Fruit fly (Drosophila melanogaster) whole organism, embryonic: ENCODE data around the gene CG9444.

Source experiments
- Atf-2 ChIP-seq: fragments of 200-800 bp; sonication (Bioruptor generic); optimal IDR thresholded peaks from 2 replicates; lab custom pipeline; 2016; ENCODE audit warnings: missing biosample characterization, missing genetic modification characterization
- Bgb ChIP-seq: fragments of 200-800 bp; sonication (Bioruptor generic); IDR thresholded peaks from 2 replicates; pipeline ENCODE4 v1.3.6; 2022; ENCODE audit warnings: missing biosample characterization, missing genetic modification characterization; ENCODE audit not compliant: partially characterized antibody
- CG10366 ChIP-seq: fragments of 200-800 bp; sonication (Bioruptor generic); IDR thresholded peaks from 2 replicates; pipeline ENCODE4 v1.3.6; 2022; ENCODE audit warnings: missing biosample characterization, missing genetic modification characterization
- CG11398 ChIP-seq: fragments of 200-800 bp; sonication (Bioruptor generic); optimal IDR thresholded peaks from 2 replicates; lab custom pipeline; 2016; ENCODE audit warnings: missing biosample characterization, missing genetic modification characterization
- CG11504 ChIP-seq: fragments of 200-800 bp; sonication (Bioruptor generic); optimal IDR thresholded peaks from 3 replicates; lab custom pipeline; 2019; ENCODE audit warnings: missing biosample characterization, mild to moderate bottlenecking, missing genetic modification characterization, moderate library complexity
- CG11695 ChIP-seq: fragments of 200-800 bp; sonication (Bioruptor generic); IDR thresholded peaks from 3 replicates; pipeline ENCODE4 v1.3.6; 2022; ENCODE audit warnings: missing biosample characterization, missing genetic modification characterization
- CG12219 ChIP-seq: fragments of 200-800 bp; sonication (Bioruptor generic); optimal IDR thresholded peaks from 3 replicates; lab custom pipeline; 2018; ENCODE audit warnings: missing biosample characterization, mild to moderate bottlenecking, missing genetic modification characterization
- CG12744 ChIP-seq: fragments of 200-800 bp; sonication (Bioruptor generic); optimal IDR thresholded peaks from 2 replicates; lab custom pipeline; 2016; ENCODE audit warnings: missing biosample characterization, missing genetic modification characterization
- CG13296 ChIP-seq: fragments of 200-800 bp; sonication (Bioruptor generic); optimal IDR thresholded peaks from 3 replicates; lab custom pipeline; 2018; ENCODE audit warnings: missing biosample characterization, mild to moderate bottlenecking, missing genetic modification characterization
- CG14014 ChIP-seq: fragments of 200-800 bp; sonication (Bioruptor generic); IDR thresholded peaks from 2 replicates; pipeline ENCODE4 v1.3.6; 2022; ENCODE audit warnings: missing biosample characterization, missing genetic modification characterization
- CG1603 ChIP-seq: fragments of 200-800 bp; sonication (Bioruptor generic); optimal IDR thresholded peaks from 2 replicates; lab custom pipeline; 2019; ENCODE audit warnings: missing biosample characterization, mild to moderate bottlenecking, missing genetic modification characterization, moderate library complexity
- CG16779 ChIP-seq: fragments of 200-800 bp; sonication (Bioruptor generic); IDR thresholded peaks from 2 replicates; pipeline ENCODE4 v1.3.6; 2022; ENCODE audit warnings: missing biosample characterization, missing genetic modification characterization
- CG16813 ChIP-seq: fragments of 200-800 bp; sonication (Bioruptor generic); IDR thresholded peaks from 3 replicates; pipeline ENCODE4 v1.3.6; 2022; ENCODE audit warnings: missing biosample characterization, missing genetic modification characterization; ENCODE audit not compliant: partially characterized antibody
- CG17361 ChIP-seq: fragments of 200-800 bp; sonication (Bioruptor generic); IDR thresholded peaks from 3 replicates; pipeline ENCODE4 v1.3.6; 2022; ENCODE audit warnings: missing biosample characterization, missing genetic modification characterization
- CG17829 ChIP-seq: fragments of 200-800 bp; optimal IDR thresholded peaks from 2 replicates; lab custom pipeline; 2019; ENCODE audit warnings: missing biosample characterization, mild to moderate bottlenecking, missing genetic modification characterization, moderate library complexity
- CG18262 ChIP-seq: fragments of 200-800 bp; optimal IDR thresholded peaks from 3 replicates; lab custom pipeline; 2019; ENCODE audit warnings: missing biosample characterization, mild to moderate bottlenecking, missing genetic modification characterization, moderate library complexity
- CG31441 ChIP-seq: fragments of 200-800 bp; sonication (Bioruptor generic); IDR thresholded peaks from 2 replicates; pipeline ENCODE4 v1.3.6; 2022; ENCODE audit warnings: missing biosample characterization, missing genetic modification characterization
- CG32772 ChIP-seq: fragments of 200-800 bp; sonication (Bioruptor generic); IDR thresholded peaks from 2 replicates; pipeline ENCODE4 v1.3.6; 2022; ENCODE audit warnings: missing biosample characterization, missing genetic modification characterization
- CG4617 ChIP-seq: fragments of 200-800 bp; sonication (Bioruptor generic); optimal IDR thresholded peaks from 3 replicates; lab custom pipeline; 2016; ENCODE audit warnings: missing biosample characterization, missing genetic modification characterization, borderline replicate concordance
- CG4854 ChIP-seq: fragments of 200-800 bp; sonication (Bioruptor generic); optimal IDR thresholded peaks from 2 replicates; lab custom pipeline; 2016; ENCODE audit warnings: missing biosample characterization, missing genetic modification characterization, inconsistent platforms
- CG6689 ChIP-seq: fragments of 200-800 bp; sonication (Bioruptor generic); IDR thresholded peaks from 2 replicates; pipeline ENCODE4 v1.3.6; 2022; ENCODE audit warnings: missing biosample characterization, missing genetic modification characterization
- CG7357 ChIP-seq: fragments of 200-800 bp; sonication (Bioruptor generic); IDR thresholded peaks from 3 replicates; pipeline ENCODE4 v1.3.6; 2022; ENCODE audit warnings: missing biosample characterization, missing genetic modification characterization
- CG9215 ChIP-seq: fragments of 200-800 bp; sonication (Bioruptor generic); IDR thresholded peaks from 2 replicates; pipeline ENCODE4 v1.3.6; 2022; ENCODE audit warnings: missing biosample characterization, missing genetic modification characterization
- Doc2 ChIP-seq: fragments of 200-800 bp; sonication (Bioruptor generic); IDR thresholded peaks from 2 replicates; pipeline ENCODE4 v1.3.6; 2022; ENCODE audit warnings: missing biosample characterization, missing genetic modification characterization
- Dp ChIP-seq: fragments of 200-800 bp; sonication (Bioruptor generic); optimal IDR thresholded peaks from 2 replicates; lab custom pipeline; 2018; ENCODE audit warnings: missing biosample characterization, mild to moderate bottlenecking, missing genetic modification characterization, moderate library complexity
- Eip74EF ChIP-seq, 2 experiments: fragments of 200-800 bp in 1 of 2; fragments of >200 bp in 1 of 2; sonication (Bioruptor generic) in 1 of 2; optimal IDR thresholded peaks; 2 replicates each; lab custom pipeline; 2017 to 2019; ENCODE audit warnings: missing biosample characterization in 2 of 2, missing genetic modification characterization in 2 of 2, mild to moderate bottlenecking in 1 of 2, moderate library complexity in 1 of 2
- Gsc ChIP-seq: fragments of 200-800 bp; sonication (Bioruptor generic); IDR thresholded peaks from 2 replicates; pipeline ENCODE4 v1.3.6; 2022; ENCODE audit warnings: missing biosample characterization, missing genetic modification characterization
- HLH3B ChIP-seq: fragments of 200-800 bp; sonication (Bioruptor generic); IDR thresholded peaks from 2 replicates; pipeline ENCODE4 v1.3.6; 2022; ENCODE audit warnings: missing biosample characterization, missing genetic modification characterization
- Lhr ChIP-seq: fragments of 200-800 bp; sonication (Bioruptor generic); optimal IDR thresholded peaks from 3 replicates; lab custom pipeline; 2017; ENCODE audit warnings: mild to moderate bottlenecking, missing biosample characterization, missing genetic modification reagents, missing genetic modification characterization
- Max ChIP-seq: fragments of 200-800 bp; sonication (Bioruptor generic); optimal IDR thresholded peaks from 2 replicates; lab custom pipeline; 2016; ENCODE audit warnings: missing biosample characterization, mild to moderate bottlenecking, missing genetic modification characterization
- Med ChIP-seq: fragments of 200-800 bp; sonication (Bioruptor generic); peaks from one replicate; lab custom pipeline; 2016; ENCODE audit warnings: missing biosample characterization, missing genetic modification characterization, mild to moderate bottlenecking, inconsistent platforms, moderate library complexity
- Oli ChIP-seq: fragments of 200-800 bp; sonication (Bioruptor generic); optimal IDR thresholded peaks from 2 replicates; lab custom pipeline; 2018; ENCODE audit warnings: missing biosample characterization, mild to moderate bottlenecking, missing genetic modification characterization, moderate library complexity
- Ptx1 ChIP-seq: fragments of 200-800 bp; sonication (Bioruptor generic); IDR thresholded peaks from 2 replicates; pipeline ENCODE4 v1.3.6; 2022; ENCODE audit warnings: missing biosample characterization, missing genetic modification characterization
- Ravus ChIP-seq: fragments of 200-800 bp; sonication (Bioruptor generic); IDR thresholded peaks from 2 replicates; pipeline ENCODE4 v1.3.6; 2022; ENCODE audit warnings: missing biosample characterization, missing genetic modification characterization
- abd-A ChIP-seq: fragments of 200-800 bp; sonication (Bioruptor generic); optimal IDR thresholded peaks from 3 replicates; lab custom pipeline; 2019; ENCODE audit warnings: missing biosample characterization, mild to moderate bottlenecking, missing genetic modification characterization, moderate library complexity
- ac ChIP-seq: fragments of 200-800 bp; sonication (Bioruptor generic); optimal IDR thresholded peaks from 3 replicates; lab custom pipeline; 2017; ENCODE audit warnings: missing biosample characterization, mild to moderate bottlenecking, missing genetic modification characterization
- btn ChIP-seq: fragments of 200-800 bp; sonication (Bioruptor generic); optimal IDR thresholded peaks from 2 replicates; lab custom pipeline; 2016; ENCODE audit warnings: missing biosample characterization, missing genetic modification characterization
- crol ChIP-seq: fragments of 200-800 bp; sonication (Bioruptor generic); IDR thresholded peaks from 2 replicates; pipeline ENCODE4 v1.3.6; 2022; ENCODE audit warnings: missing biosample characterization, missing genetic modification characterization
- emc ChIP-seq: fragments of 200-800 bp; sonication (Bioruptor generic); optimal IDR thresholded peaks from 2 replicates; lab custom pipeline; 2016; ENCODE audit warnings: missing biosample characterization, missing genetic modification characterization
- ems ChIP-seq: fragments of 200-800 bp; sonication (Bioruptor generic); optimal IDR thresholded peaks from 3 replicates; lab custom pipeline; 2016; ENCODE audit warnings: missing biosample characterization, missing genetic modification characterization
- esg ChIP-seq: fragments of 200-800 bp; sonication (Bioruptor generic); conservative IDR thresholded peaks from 2 replicates; pipeline ENCODE4 v1.3.6; 2022; ENCODE audit warnings: missing biosample characterization, missing genetic modification characterization
- ftz-f1 ChIP-seq: fragments of 200-800 bp; sonication (Bioruptor generic); optimal IDR thresholded peaks from 2 replicates; lab custom pipeline; 2016; ENCODE audit warnings: missing biosample characterization, missing genetic modification characterization
- grn ChIP-seq: fragments of 200-800 bp; sonication (Bioruptor generic); optimal IDR thresholded peaks from 3 replicates; lab custom pipeline; 2017; ENCODE audit warnings: missing biosample characterization, missing genetic modification characterization
- gsb-n ChIP-seq: fragments of 200-800 bp; sonication (Bioruptor generic); optimal IDR thresholded peaks from 3 replicates; lab custom pipeline; 2018; ENCODE audit warnings: missing biosample characterization, mild to moderate bottlenecking, missing genetic modification characterization
- inv ChIP-seq: fragments of 200-800 bp; sonication (Bioruptor generic); IDR thresholded peaks from 2 replicates; pipeline ENCODE4 v1.3.6; 2022; ENCODE audit warnings: missing biosample characterization, missing genetic modification characterization; ENCODE audit not compliant: partially characterized antibody
- org-1 ChIP-seq: fragments of 200-800 bp; sonication (Bioruptor generic); optimal IDR thresholded peaks from 2 replicates; lab custom pipeline; 2017; ENCODE audit warnings: missing biosample characterization, missing genetic modification characterization
- p53 ChIP-seq: fragments of 200-800 bp; sonication (Bioruptor generic); optimal IDR thresholded peaks from 2 replicates; lab custom pipeline; 2016; ENCODE audit warnings: missing biosample characterization, missing genetic modification characterization
- salm ChIP-seq: fragments of 200-800 bp; sonication (Bioruptor generic); optimal IDR thresholded peaks from 2 replicates; lab custom pipeline; 2018; ENCODE audit warnings: missing biosample characterization, mild to moderate bottlenecking, missing genetic modification characterization
- sob ChIP-seq: fragments of 200-800 bp; sonication (Bioruptor generic); IDR thresholded peaks from 2 replicates; pipeline ENCODE4 v1.3.6; 2022; ENCODE audit warnings: missing biosample characterization, missing genetic modification characterization
- ssp ChIP-seq: fragments of 200-800 bp; sonication (Bioruptor generic); IDR thresholded peaks from 2 replicates; pipeline ENCODE4 v1.3.6; 2022; ENCODE audit warnings: missing biosample characterization, missing genetic modification characterization
- tx ChIP-seq: fragments of 200-800 bp; sonication (Bioruptor generic); optimal IDR thresholded peaks from 2 replicates; lab custom pipeline; 2016; ENCODE audit warnings: missing biosample characterization, missing genetic modification characterization
- zf30C ChIP-seq: fragments of 200-800 bp; sonication (Bioruptor generic); optimal IDR thresholded peaks from 3 replicates; lab custom pipeline; 2018; ENCODE audit warnings: missing biosample characterization, mild to moderate bottlenecking, missing genetic modification characterization

CG9444 gene

DNA sequence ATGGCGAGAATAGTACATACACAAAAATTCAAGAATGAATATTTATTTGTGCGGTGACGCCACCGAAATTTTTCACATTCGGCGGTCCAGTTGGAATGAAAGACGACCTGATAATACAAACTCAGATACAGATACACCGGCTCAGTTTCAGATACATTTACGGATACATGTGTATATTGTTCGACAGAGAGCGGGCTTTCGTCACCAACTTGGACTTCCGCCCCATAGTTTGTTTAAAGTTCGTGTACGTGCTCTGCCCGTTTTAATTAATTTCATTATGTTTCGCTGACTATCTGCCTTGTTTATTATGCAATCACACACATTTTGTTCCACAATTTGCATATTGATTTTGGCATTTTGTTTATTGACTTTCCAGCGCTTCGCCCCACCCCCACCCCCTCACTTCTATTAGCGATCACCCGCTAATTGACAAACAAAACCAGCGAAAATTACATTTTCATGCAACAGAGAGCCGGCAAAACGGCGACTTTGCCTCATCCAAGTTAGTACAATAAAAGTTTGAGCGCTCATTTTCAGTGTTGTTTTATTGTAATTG, 17.2 kb upstream of the CG9444 start (continued):
- TF ChIP-seq CG12744 (GFP tag; lab: Kevin White, UChicago) (no peak), CG16813 (no peak), esg (GFP tag; lab: Robert Waterston, UW) (no peak), CG4617 (GFP tag; lab: Kevin White, UChicago) (no peak), CG31441 (GFP tag; lab: Robert Waterston, UW) (no peak), Max (GFP tag; lab: Kevin White, UChicago) (no peak), CG10366 (GFP tag; lab: Robert Waterston, UW) (no peak), gsb-n (tag; lab: Kevin White, UChicago) (no peak), sob (GFP tag; lab: Robert Waterston, UW) (no peak), CG7357 (GFP tag; lab: Robert Waterston, UW) (no peak), Doc2 (GFP tag; lab: Robert Waterston, UW) (no peak), abd-A (tag; lab: Kevin White, UChicago) (peak; percentile 3), CG1603 (tag; lab: Kevin White, UChicago) (peak; percentile 13), org-1 (GFP tag; lab: Kevin White, UChicago) (peak; percentile 33), CG32772 (no peak), Oli (tag; lab: Kevin White, UChicago) (peak; percentile 17), Ptx1 (GFP tag; lab: Robert Waterston, UW) (no peak), CG4854 (no peak), zf30C (GFP tag; lab: Kevin White, UChicago) (no peak), emc (GFP tag; lab: Kevin White, UChicago) (no peak), CG13296 (GFP tag; lab: Kevin White, UChicago) (peak; percentile 66), Bgb (GFP tag; lab: Robert Waterston, UW) (no peak), ftz-f1 (GFP tag; lab: Kevin White, UChicago) (no peak), ems (GFP tag; lab: Kevin White, UChicago) (no peak), CG11398 (GFP tag; lab: Kevin White, UChicago) (no peak), HLH3B (GFP tag; lab: Robert Waterston, UW) (no peak), CG16779 (GFP tag; lab: Robert Waterston, UW) (no peak), Gsc (no peak), ac (GFP tag; lab: Kevin White, UChicago) (no peak), CG18262 (tag; lab: Kevin White, UChicago) (no peak), Atf-2 (GFP tag; lab: Kevin White, UChicago) (no peak), btn (GFP tag; lab: Kevin White, UChicago) (no peak), ssp (GFP tag; lab: Robert Waterston, UW) (no peak), CG17829 (tag; lab: Kevin White, UChicago) (no peak), CG11695 (GFP tag; lab: Robert Waterston, UW) (no peak), grn (GFP tag; lab: Kevin White, UChicago) (no peak), crol (GFP tag; lab: Robert Waterston, UW) (no peak), Lhr (GFP tag; lab: Kevin White, UChicago) (no peak), CG12219 (no peak), CG17361 (GFP tag; lab: Robert Waterston, UW) (no peak), salm (tag; lab: Kevin White, UChicago) (no peak), p53 (GFP tag; lab: Kevin White, UChicago) (no peak), CG9215 (GFP tag; lab: Robert Waterston, UW) (no peak), Med (GFP tag; lab: Kevin White, UChicago) (peak; percentile 80), CG11504 (tag; lab: Kevin White, UChicago) (no peak), tx (peak; percentile 9), inv (GFP tag; lab: Robert Waterston, UW) (no peak), CG6689 (no peak), Eip74EF (GFP tag; optimal IDR thresholded peaks at IDR 0.05; lab: Kevin White, UChicago) (peak in 1 of 2 experiments; percentile 51), Ravus (GFP tag; lab: Robert Waterston, UW) (no peak), CG14014 (no peak), Dp (GFP tag; lab: Kevin White, UChicago) (no peak)
